Fruit fly (Drosophila melanogaster) whole organism, embryonic: ENCODE measurements around the gene Ir68b.

Experiments
- ATbp ChIP-seq: fragments of 200-800 bp; sonication (Bioruptor generic); optimal IDR thresholded peaks from 2 replicates; lab custom pipeline; 2017; ENCODE audit warnings: missing biosample characterization, mild to moderate bottlenecking, missing genetic modification characterization, missing genetic modification reagents
- Adf1 ChIP-seq: fragments of 200-800 bp; sonication (Bioruptor generic); IDR thresholded peaks from 2 replicates; pipeline ENCODE4 v1.3.6; 2022; ENCODE audit warnings: missing biosample characterization, missing genetic modification characterization
- CG10147 ChIP-seq: fragments of 200-800 bp; sonication (Bioruptor generic); optimal IDR thresholded peaks from 2 replicates; lab custom pipeline; 2019; ENCODE audit warnings: missing biosample characterization, mild to moderate bottlenecking, missing genetic modification characterization, moderate library complexity
- CG10321 ChIP-seq: fragments of 200-800 bp; sonication (Bioruptor generic); IDR thresholded peaks from 2 replicates; pipeline ENCODE4 v1.3.6; 2022; ENCODE audit warnings: missing biosample characterization, missing genetic modification characterization
- CG10543 ChIP-seq: fragments of 200-800 bp; sonication (Bioruptor generic); optimal IDR thresholded peaks from 3 replicates; lab custom pipeline; 2017; ENCODE audit warnings: missing biosample characterization, mild to moderate bottlenecking, missing genetic modification characterization, moderate library complexity
- CG10654 ChIP-seq: fragments of 200-800 bp; sonication (Bioruptor generic); optimal IDR thresholded peaks from 2 replicates; lab custom pipeline; 2016; ENCODE audit warnings: missing biosample characterization, missing genetic modification characterization
- CG1233 ChIP-seq: fragments of 200-800 bp; sonication (Bioruptor generic); optimal IDR thresholded peaks from 4 replicates; lab custom pipeline; 2018; ENCODE audit warnings: missing biosample characterization, mild to moderate bottlenecking, missing genetic modification characterization
- CG14014 ChIP-seq: fragments of 200-800 bp; sonication (Bioruptor generic); IDR thresholded peaks from 2 replicates; pipeline ENCODE4 v1.3.6; 2022; ENCODE audit warnings: missing biosample characterization, missing genetic modification characterization
- CG14860 ChIP-seq: fragments of 200-800 bp; sonication (Bioruptor generic); IDR thresholded peaks from 3 replicates; pipeline ENCODE4 v1.3.6; 2022; ENCODE audit warnings: missing biosample characterization, missing genetic modification characterization; ENCODE audit not compliant: partially characterized antibody
- CG15479 ChIP-seq: fragments of 200-800 bp; sonication (Bioruptor generic); optimal IDR thresholded peaks from 3 replicates; lab custom pipeline; 2019; ENCODE audit warnings: missing biosample characterization, mild to moderate bottlenecking, missing genetic modification characterization, moderate library complexity
- CG15514 ChIP-seq: fragments of 200-800 bp; sonication (Bioruptor generic); optimal IDR thresholded peaks from 3 replicates; lab custom pipeline; 2017; ENCODE audit warnings: missing biosample characterization, missing genetic modification characterization, mild to moderate bottlenecking, moderate library complexity, missing genetic modification reagents
- CG17612 ChIP-seq: fragments of 200-800 bp; sonication (Bioruptor generic); IDR thresholded peaks from 2 replicates; pipeline ENCODE4 v1.3.6; 2022; ENCODE audit warnings: missing biosample characterization, missing genetic modification characterization
- CG30403 ChIP-seq: fragments of 200-800 bp; sonication (Bioruptor generic); optimal IDR thresholded peaks from 3 replicates; lab custom pipeline; 2016; ENCODE audit warnings: missing biosample characterization, missing genetic modification characterization
- CG31388 ChIP-seq: fragments of 200-800 bp; sonication (Bioruptor generic); optimal IDR thresholded peaks from 2 replicates; lab custom pipeline; 2016; ENCODE audit warnings: missing biosample characterization, missing genetic modification characterization
- CG32532 ChIP-seq: fragments of 200-800 bp; sonication (Bioruptor generic); IDR thresholded peaks from 2 replicates; pipeline ENCODE4 v1.3.6; 2022; ENCODE audit warnings: missing biosample characterization, missing genetic modification characterization
- CG4360 ChIP-seq: fragments of 200-800 bp; sonication (Bioruptor generic); IDR thresholded peaks from 2 replicates; pipeline ENCODE4 v1.3.6; 2022; ENCODE audit warnings: missing biosample characterization, missing genetic modification characterization
- CG4617 ChIP-seq: fragments of 200-800 bp; sonication (Bioruptor generic); optimal IDR thresholded peaks from 3 replicates; lab custom pipeline; 2016; ENCODE audit warnings: missing biosample characterization, missing genetic modification characterization, borderline replicate concordance
- CG6689 ChIP-seq: fragments of 200-800 bp; sonication (Bioruptor generic); IDR thresholded peaks from 2 replicates; pipeline ENCODE4 v1.3.6; 2022; ENCODE audit warnings: missing biosample characterization, missing genetic modification characterization
- CG7271 ChIP-seq: fragments of 200-800 bp; sonication (Bioruptor generic); optimal IDR thresholded peaks from 2 replicates; lab custom pipeline; 2018; ENCODE audit warnings: missing biosample characterization, mild to moderate bottlenecking, missing genetic modification characterization, moderate library complexity
- CG7745 ChIP-seq: fragments of 200-800 bp; sonication (Bioruptor generic); optimal IDR thresholded peaks from 2 replicates; lab custom pipeline; 2018; ENCODE audit warnings: missing biosample characterization, mild to moderate bottlenecking, missing genetic modification characterization, moderate library complexity
- CG8359 ChIP-seq: fragments of 200-800 bp; sonication (Bioruptor generic); optimal IDR thresholded peaks from 2 replicates; lab custom pipeline; 2017; ENCODE audit warnings: missing biosample characterization, mild to moderate bottlenecking, missing genetic modification characterization, borderline replicate concordance
- CG9215 ChIP-seq: fragments of 200-800 bp; sonication (Bioruptor generic); IDR thresholded peaks from 2 replicates; pipeline ENCODE4 v1.3.6; 2022; ENCODE audit warnings: missing biosample characterization, missing genetic modification characterization
- CHES-1-like ChIP-seq: fragments of 200-800 bp; sonication (Bioruptor generic); optimal IDR thresholded peaks from 2 replicates; lab custom pipeline; 2016; ENCODE audit warnings: missing biosample characterization, missing genetic modification characterization
- Camta ChIP-seq: fragments of 200-800 bp; sonication (Bioruptor generic); optimal IDR thresholded peaks from 2 replicates; lab custom pipeline; 2016; ENCODE audit warnings: missing biosample characterization, missing genetic modification characterization
- Ets97D ChIP-seq: fragments of 200-800 bp; sonication (Bioruptor generic); optimal IDR thresholded peaks from 3 replicates; lab custom pipeline; 2016; ENCODE audit warnings: missing biosample characterization, missing genetic modification characterization
- Hr78 ChIP-seq, 2 experiments: fragments of 200-800 bp in 1 of 2; fragments of >200 bp in 1 of 2; sonication (Bioruptor generic) in 1 of 2; optimal IDR thresholded peaks; 2 replicates each; lab custom pipeline; 2017 to 2019; ENCODE audit warnings: missing biosample characterization in 2 of 2, missing genetic modification characterization in 2 of 2, mild to moderate bottlenecking in 1 of 2, moderate library complexity in 1 of 2
- Hsf ChIP-seq: fragments of 200-800 bp; sonication (Bioruptor generic); optimal IDR thresholded peaks from 3 replicates; lab custom pipeline; 2016; ENCODE audit warnings: missing biosample characterization, missing genetic modification characterization
- Nf-YC ChIP-seq: fragments of 200-800 bp; optimal IDR thresholded peaks from 3 replicates; lab custom pipeline; 2019; ENCODE audit warnings: missing biosample characterization, mild to moderate bottlenecking, missing genetic modification characterization, moderate library complexity
- NfI ChIP-seq: fragments of 200-800 bp; sonication (Bioruptor generic); optimal IDR thresholded peaks from 3 replicates; lab custom pipeline; 2018; ENCODE audit warnings: missing biosample characterization, mild to moderate bottlenecking, missing genetic modification characterization, moderate library complexity
- Opbp ChIP-seq: fragments of 200-800 bp; sonication (Bioruptor generic); IDR thresholded peaks from 3 replicates; pipeline ENCODE4 v1.3.6; 2022; ENCODE audit warnings: missing biosample characterization, missing genetic modification characterization; ENCODE audit not compliant: partially characterized antibody
- Pdp1 ChIP-seq, 2 experiments: fragments of 200-800 bp; sonication (Bioruptor generic); optimal IDR thresholded peaks; 3 replicates each; lab custom pipeline; 2016; ENCODE audit warnings: missing biosample characterization in 2 of 2, missing genetic modification characterization in 2 of 2, mild to moderate bottlenecking in 1 of 2, moderate library complexity in 1 of 2
- Poxn ChIP-seq: fragments of 200-800 bp; sonication (Bioruptor generic); IDR thresholded peaks from 2 replicates; pipeline ENCODE4 v1.3.6; 2022; ENCODE audit warnings: missing biosample characterization, missing genetic modification characterization
- YL-1 ChIP-seq: fragments of 200-800 bp; sonication (Bioruptor generic); optimal IDR thresholded peaks from 3 replicates; lab custom pipeline; 2017; ENCODE audit warnings: missing biosample characterization, mild to moderate bottlenecking, missing genetic modification characterization
- ato ChIP-seq: fragments of 200-800 bp; sonication (Bioruptor generic); IDR thresholded peaks from 2 replicates; pipeline ENCODE4 v1.3.6; 2022; ENCODE audit warnings: missing biosample characterization, missing genetic modification characterization; ENCODE audit not compliant: partially characterized antibody
- bcd ChIP-seq: fragments of 200-800 bp; sonication (Bioruptor generic); optimal IDR thresholded peaks from 2 replicates; lab custom pipeline; 2017; ENCODE audit warnings: missing biosample characterization, mild to moderate bottlenecking, missing genetic modification characterization
- fd3F ChIP-seq: fragments of 200-800 bp; sonication (Bioruptor generic); optimal IDR thresholded peaks from 2 replicates; lab custom pipeline; 2018; ENCODE audit warnings: missing biosample characterization, mild to moderate bottlenecking, missing genetic modification characterization, moderate library complexity
- fru ChIP-seq: fragments of >200 bp; optimal IDR thresholded peaks from 2 replicates; lab custom pipeline; 2017
- gsb-n ChIP-seq: fragments of 200-800 bp; sonication (Bioruptor generic); optimal IDR thresholded peaks from 3 replicates; lab custom pipeline; 2018; ENCODE audit warnings: missing biosample characterization, mild to moderate bottlenecking, missing genetic modification characterization
- hbn ChIP-seq: fragments of 200-800 bp; sonication (Bioruptor generic); IDR thresholded peaks from 2 replicates; pipeline ENCODE4 v1.3.6; 2022; ENCODE audit warnings: missing biosample characterization, missing genetic modification characterization; ENCODE audit not compliant: partially characterized antibody
- kni ChIP-seq: fragments of 200-800 bp; sonication (Bioruptor generic); optimal IDR thresholded peaks from 3 replicates; lab custom pipeline; 2017; ENCODE audit warnings: mild to moderate bottlenecking, missing biosample characterization, missing genetic modification reagents, missing genetic modification characterization
- lov ChIP-seq, 2 experiments: fragments of 200-800 bp in 1 of 2; fragments of >200 bp in 1 of 2; sonication (Bioruptor generic) in 1 of 2; IDR thresholded peaks in 1 of 2; optimal IDR thresholded peaks in 1 of 2; 2 replicates in 1 of 2; 3 replicates in 1 of 2; pipeline versions ENCODE4 v1.3.6 to Lab custom; 2017 to 2022; ENCODE audit warnings: missing biosample characterization in 1 of 2, missing genetic modification characterization in 1 of 2
- sd ChIP-seq: fragments of 200-800 bp; sonication (Bioruptor generic); optimal IDR thresholded peaks from 3 replicates; lab custom pipeline; 2018; ENCODE audit warnings: missing biosample characterization, mild to moderate bottlenecking, missing genetic modification characterization, moderate library complexity
- seq ChIP-seq: fragments of 200-800 bp; sonication (Bioruptor generic); IDR thresholded peaks from 2 replicates; pipeline ENCODE4 v1.3.6; 2022; ENCODE audit warnings: missing biosample characterization, missing genetic modification characterization
- sima ChIP-seq: fragments of 200-800 bp; sonication (Bioruptor generic); optimal IDR thresholded peaks from 2 replicates; lab custom pipeline; 2016; ENCODE audit warnings: missing biosample characterization, missing genetic modification characterization
- sisA ChIP-seq: fragments of 200-800 bp; sonication (Bioruptor generic); IDR thresholded peaks from 2 replicates; pipeline ENCODE4 v1.3.6; 2022; ENCODE audit warnings: missing biosample characterization, missing genetic modification characterization
- sug ChIP-seq: fragments of 200-800 bp; optimal IDR thresholded peaks from 2 replicates; lab custom pipeline; 2019; ENCODE audit warnings: missing biosample characterization, mild to moderate bottlenecking, missing genetic modification characterization, moderate library complexity
- tx ChIP-seq: fragments of 200-800 bp; sonication (Bioruptor generic); optimal IDR thresholded peaks from 2 replicates; lab custom pipeline; 2016; ENCODE audit warnings: missing biosample characterization, missing genetic modification characterization
- vnd ChIP-seq: fragments of 200-800 bp; sonication (Bioruptor generic); IDR thresholded peaks from 3 replicates; pipeline ENCODE4 v1.3.6; 2022; ENCODE audit warnings: missing biosample characterization, missing genetic modification characterization; ENCODE audit not compliant: partially characterized antibody
- zfh2 ChIP-seq: fragments of 200-800 bp; sonication (Bioruptor generic); optimal IDR thresholded peaks from 2 replicates; lab custom pipeline; 2016; ENCODE audit warnings: missing biosample characterization, missing genetic modification characterization

Gene Ir68b

DNA sequence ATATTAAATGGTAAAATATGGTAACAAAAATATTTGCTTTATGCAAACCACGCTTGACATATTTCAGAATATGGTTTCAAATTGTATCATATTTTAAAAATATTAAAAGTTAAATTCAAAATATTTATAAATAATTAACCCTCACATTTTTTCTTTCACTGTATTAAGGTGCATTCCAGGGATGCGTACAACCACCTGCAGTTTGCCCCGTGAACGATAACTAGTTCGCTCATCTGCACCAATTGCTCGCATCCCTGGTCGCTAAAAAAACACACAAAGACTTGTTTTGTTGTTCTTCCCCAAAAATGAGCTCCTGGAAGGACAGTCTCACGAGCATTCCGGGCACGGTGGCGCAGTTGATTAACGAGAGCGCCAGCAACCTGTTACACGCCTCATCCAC is 4.7 kb upstream of the Ir68b start, which contains the start of gene DEF8 (continued):
- peak; percentile 96 for TF ChIP-seq CG4617
- TF ChIP-seq YL-1 (GFP tag; lab: Kevin White, UChicago) = peak; percentile 82
- 0 out of 2 replicates have a peak, but pooled peaks have one; percentile 29 for TF ChIP-seq CG17612 (GFP tag; lab: Robert Waterston, UW)
- peak; percentile 77 for TF ChIP-seq CG10654 (GFP tag; lab: Kevin White, UChicago)
- peak; percentile 17; the same call in 1 of the 3 replicates for TF ChIP-seq Opbp (GFP tag; lab: Robert Waterston, UW)
- peak; percentile 68; the same call in 1 of the 2 replicates for TF ChIP-seq CG10321 (GFP tag; lab: Robert Waterston, UW)
- TF ChIP-seq CG10543 = peak; percentile 40
- peak; percentile 68 for TF ChIP-seq sug
- peak; percentile 40 for TF ChIP-seq kni (GFP tag; lab: Kevin White, UChicago)
- TF ChIP-seq bcd (GFP tag; lab: Kevin White, UChicago) = peak; percentile 78
- TF ChIP-seq CG15479 (GFP tag; lab: Kevin White, UChicago) = no peak
- TF ChIP-seq gsb-n (tag; lab: Kevin White, UChicago) = peak; percentile 85
- peak; percentile 83 for TF ChIP-seq CG14014 (GFP tag; lab: Robert Waterston, UW)
- peak in 1 of 2 experiments; percentile 20 for TF ChIP-seq Pdp1 (GFP tag; optimal IDR thresholded peaks at IDR 0.05; lab: Kevin White, UChicago)
- TF ChIP-seq CG6689 (GFP tag; lab: Robert Waterston, UW) = peak; percentile 86
- TF ChIP-seq seq (GFP tag; lab: Robert Waterston, UW) = peak; percentile 69
- peak; percentile 59 for TF ChIP-seq Hsf (GFP tag; lab: Kevin White, UChicago)
- TF ChIP-seq fd3F (GFP tag; lab: Kevin White, UChicago) = peak; percentile 77
- TF ChIP-seq CHES-1-like (GFP tag; lab: Kevin White, UChicago) = peak; percentile 12
- TF ChIP-seq CG9215 (GFP tag; lab: Robert Waterston, UW) = peak; percentile 58
- peak; percentile 78 for TF ChIP-seq sisA (GFP tag; lab: Robert Waterston, UW)
- peak; percentile 73 for TF ChIP-seq Nf-YC (tag; lab: Kevin White, UChicago)
- no peak for TF ChIP-seq fru (lab: Kevin White, UChicago)
- peak; percentile 2 for TF ChIP-seq zfh2
- 0 out of 2 replicates have a peak, but pooled peaks have one; percentile 19 for TF ChIP-seq ato (GFP tag; lab: Robert Waterston, UW)
- TF ChIP-seq NfI = peak; percentile 77
- peak; percentile 83 for TF ChIP-seq CG7271 (tag; lab: Kevin White, UChicago)
- TF ChIP-seq sima (GFP tag; lab: Kevin White, UChicago) = no peak
- no peak for TF ChIP-seq Hr78 (GFP tag; optimal IDR thresholded peaks at IDR 0.05; lab: Kevin White, UChicago)
- peak; percentile 37 for TF ChIP-seq Camta (GFP tag; lab: Kevin White, UChicago)
- TF ChIP-seq tx (GFP tag; lab: Kevin White, UChicago) = peak; percentile 29
- TF ChIP-seq CG30403 (GFP tag; lab: Kevin White, UChicago) = peak; percentile 77
- no peak; the same call in 2 of the 3 replicates for TF ChIP-seq CG14860 (GFP tag; lab: Robert Waterston, UW)
- TF ChIP-seq CG4360 = peak; percentile 30
- peak; percentile 100 for TF ChIP-seq CG15514 (GFP tag; lab: Kevin White, UChicago)
- peak; percentile 18 for TF ChIP-seq CG7745 (tag; lab: Kevin White, UChicago)
- TF ChIP-seq Adf1 (GFP tag; lab: Robert Waterston, UW) = peak; percentile 54; the same call in 1 of the 2 replicates
- TF ChIP-seq CG31388 (GFP tag; lab: Kevin White, UChicago) = no peak
- TF ChIP-seq ATbp (GFP tag; lab: Kevin White, UChicago) = peak; percentile 61
- TF ChIP-seq lov (optimal IDR thresholded peaks at IDR 0.05; lab: Kevin White, UChicago) = no peak
- TF ChIP-seq lov (GFP tag; IDR thresholded peaks at IDR 0.05; lab: Robert Waterston, UW) = peak; percentile 64; the same call in 2 of the 3 replicates
- TF ChIP-seq Ets97D = no peak
- peak; percentile 80 for TF ChIP-seq CG1233 (GFP tag; lab: Kevin White, UChicago)
- peak; percentile 85 for TF ChIP-seq CG32532 (GFP tag; lab: Robert Waterston, UW)
- no peak for TF ChIP-seq hbn (GFP tag; lab: Robert Waterston, UW)
- TF ChIP-seq vnd = no peak
- TF ChIP-seq CG10147 (GFP tag; lab: Kevin White, UChicago) = peak; percentile 86
- no peak for TF ChIP-seq Poxn
- peak; percentile 93 for TF ChIP-seq sd (tag; lab: Kevin White, UChicago)
- peak; percentile 60 for TF ChIP-seq CG8359 (GFP tag; lab: Kevin White, UChicago)
